Worm (Caenorhabditis elegans) whole organism, young adult: ENCODE measurements around the gene ocr-3.

Experiments
- B0261.1 ChIP-seq: sonication (generic microtip); optimal IDR thresholded peaks from 2 replicates; lab custom pipeline; 2016; ENCODE audit warnings: mild to moderate bottlenecking, missing genetic modification characterization, moderate library complexity, missing compliant biosample characterization
- F39B2.1 ChIP-seq: fragments of 200-800 bp; sonication (Bioruptor generic); IDR thresholded peaks from 2 replicates; pipeline ENCODE4 v1.3.6; 2022; ENCODE audit warnings: missing genetic modification reagents, missing genetic modification characterization, missing compliant biosample characterization
- Y79H2A.3 ChIP-seq: fragments of 200-800 bp; sonication (Bioruptor generic); conservative IDR thresholded peaks from 2 replicates; pipeline ENCODE4 v1.3.6; 2022; ENCODE audit warnings: missing genetic modification reagents, missing genetic modification characterization, missing compliant biosample characterization
- atf-7 ChIP-seq: sonication (generic microtip); optimal IDR thresholded peaks from 2 replicates; lab custom pipeline; 2017; ENCODE audit warnings: mild to moderate bottlenecking, missing genetic modification characterization, missing compliant biosample characterization
- ceh-100 ChIP-seq: fragments of 200-800 bp; sonication (Bioruptor generic); IDR thresholded peaks from 2 replicates; pipeline ENCODE4 v1.3.6; 2022; ENCODE audit warnings: missing genetic modification reagents, missing genetic modification characterization, missing compliant biosample characterization
- egl-44 ChIP-seq: fragments of 200-800 bp; sonication (Bioruptor generic); IDR thresholded peaks from 2 replicates; pipeline ENCODE4 v1.3.6; 2022; ENCODE audit warnings: missing genetic modification reagents, missing genetic modification characterization, missing compliant biosample characterization
- ets-4 ChIP-seq: fragments of 200-800 bp; sonication (Bioruptor generic); optimal IDR thresholded peaks from 2 replicates; lab custom pipeline; 2018; ENCODE audit warnings: mild to moderate bottlenecking, missing genetic modification characterization, missing compliant biosample characterization
- lag-1 ChIP-seq: fragments of 200-800 bp; sonication (Bioruptor generic); IDR thresholded peaks from 2 replicates; pipeline ENCODE4 v1.3.6; 2022; ENCODE audit warnings: missing genetic modification reagents, missing genetic modification characterization, missing compliant biosample characterization
- let-607 ChIP-seq, 2 experiments: fragments of 200-800 bp in 1 of 2; sonication (Bioruptor generic) in 1 of 2; sonication (generic microtip) in 1 of 2; optimal IDR thresholded peaks; 2 replicates each; lab custom pipeline; 2016 to 2018; ENCODE audit warnings: mild to moderate bottlenecking in 2 of 2, missing compliant biosample characterization in 2 of 2, missing genetic modification characterization in 2 of 2, moderate library complexity in 2 of 2, missing genotype in 1 of 2
- mel-28 ChIP-seq: sonication (generic microtip); optimal IDR thresholded peaks from 2 replicates; lab custom pipeline; 2016; ENCODE audit warnings: borderline replicate concordance, mild to moderate bottlenecking, missing genetic modification characterization, missing compliant biosample characterization
- nhr-80 ChIP-seq: sonication (generic microtip); optimal IDR thresholded peaks from 2 replicates; lab custom pipeline; 2016; ENCODE audit warnings: missing genetic modification characterization, missing compliant biosample characterization
- pbrm-1 ChIP-seq: fragments of 200-800 bp; sonication (Bioruptor generic); IDR thresholded peaks from 2 replicates; pipeline ENCODE4 v1.3.6; 2022; ENCODE audit warnings: missing genetic modification reagents, missing genetic modification characterization, missing compliant biosample characterization
- snpc-4 ChIP-seq, 5 experiments: fragments of 150-350 bp in 1 of 5; sonication (generic microtip) in 4 of 5; optimal IDR thresholded peaks; 2 replicates each; lab custom pipeline; 2014 to 2018; ENCODE audit warnings: missing genetic modification characterization in 5 of 5, missing biosample characterization in 3 of 5, antibody characterized with exemption in 2 of 5, mild to moderate bottlenecking in 2 of 5, missing compliant biosample characterization in 2 of 5, missing genotype in 2 of 5, moderate library complexity in 2 of 5, missing genetic modification reagents in 1 of 5
- tbp1 ChIP-seq: fragments of 200-800 bp; sonication (Bioruptor generic); optimal IDR thresholded peaks from 2 replicates; lab custom pipeline; 2018; ENCODE audit warnings: mild to moderate bottlenecking, missing genetic modification characterization, missing compliant biosample characterization
- zfh-2 ChIP-seq: fragments of 200-800 bp; sonication (Bioruptor generic); conservative IDR thresholded peaks from 2 replicates; pipeline ENCODE4 v1.3.6; 2022; ENCODE audit warnings: missing genetic modification reagents, missing genetic modification characterization, missing compliant biosample characterization

ocr-3 gene

DNA sequence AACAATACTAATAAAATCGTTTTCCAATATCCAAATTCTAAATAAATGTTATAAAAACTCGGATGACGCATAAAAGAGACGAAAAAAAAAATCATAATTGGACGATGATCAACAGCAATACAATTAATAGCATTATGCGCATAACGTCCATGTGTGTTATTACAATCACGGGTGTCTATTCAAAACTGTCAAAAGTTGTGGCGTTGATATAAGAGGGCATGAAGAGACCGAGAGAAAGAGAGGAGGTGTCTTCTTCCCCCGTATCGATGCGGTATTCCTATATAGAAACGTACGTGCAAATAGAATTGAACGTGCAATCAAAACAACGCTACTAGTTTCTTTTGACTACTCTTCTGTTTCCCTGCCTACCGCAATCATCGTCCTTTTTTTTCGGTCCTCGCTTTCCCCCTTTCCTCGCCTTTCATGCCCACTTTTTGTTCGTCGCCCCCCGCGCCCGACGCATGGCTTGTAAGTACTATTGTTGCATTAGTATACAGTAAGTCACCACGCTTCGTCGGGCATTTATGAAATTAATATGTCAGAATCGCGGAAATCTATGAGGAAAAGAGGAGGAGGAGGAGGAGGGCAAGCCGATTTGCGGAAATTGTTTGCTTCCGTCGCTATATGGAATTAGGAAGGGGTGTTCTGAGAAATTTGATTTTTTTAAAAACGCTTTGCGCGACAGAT, 53.5 kb downstream of the ocr-3 start (continued):
- TF ChIP-seq nhr-80 (tag; lab: Kevin White, UChicago) = peak; percentile 77
- peak in 1 of 2 experiments; percentile 6 for TF ChIP-seq let-607 (tag; optimal IDR thresholded peaks at IDR 0.05; lab: Kevin White, UChicago)
- TF ChIP-seq lag-1 (GFP tag; lab: Robert Waterston, UW) = no peak
- TF ChIP-seq ets-4 = no peak
- no peak for TF ChIP-seq ceh-100
- no peak for TF ChIP-seq B0261.1 (tag; lab: Kevin White, UChicago)
- no peak for TF ChIP-seq egl-44
- peak; percentile 36; the same call in 1 of the 2 replicates for TF ChIP-seq zfh-2 (GFP tag; lab: Robert Waterston, UW)

ce11 chrX:15222789-15223188, 54.3 kb downstream of the ocr-3 start:
- no peak for TF ChIP-seq mel-28 (tag; lab: Kevin White, UChicago)
- peak; percentile 63 for TF ChIP-seq zfh-2 (GFP tag; lab: Robert Waterston, UW)
- no peak for TF ChIP-seq Y79H2A.3 (GFP tag; lab: Robert Waterston, UW)
- no peak for TF ChIP-seq tbp1 (GFP tag; lab: Kevin White, UChicago)
- TF ChIP-seq snpc-4 (GFP tag; optimal IDR thresholded peaks at IDR 0.05; lab: Kevin White, UChicago) = no peak
- peak in 3 of 4 experiments; percentile 54 to 83 (median 74) for TF ChIP-seq snpc-4 (tag; optimal IDR thresholded peaks at IDR 0.05; lab: Kevin White, UChicago)
- no peak for TF ChIP-seq egl-44
- TF ChIP-seq pbrm-1 (GFP tag; lab: Robert Waterston, UW) = 0 out of 2 replicates have a peak, but pooled peaks have one; percentile 37
- TF ChIP-seq atf-7 (tag; lab: Kevin White, UChicago) = no peak
- no peak for TF ChIP-seq F39B2.1 (GFP tag; lab: Robert Waterston, UW)
